Fruit fly (Drosophila melanogaster): ENCODE data around the gene CG17202.

CG17202 gene

DNA sequence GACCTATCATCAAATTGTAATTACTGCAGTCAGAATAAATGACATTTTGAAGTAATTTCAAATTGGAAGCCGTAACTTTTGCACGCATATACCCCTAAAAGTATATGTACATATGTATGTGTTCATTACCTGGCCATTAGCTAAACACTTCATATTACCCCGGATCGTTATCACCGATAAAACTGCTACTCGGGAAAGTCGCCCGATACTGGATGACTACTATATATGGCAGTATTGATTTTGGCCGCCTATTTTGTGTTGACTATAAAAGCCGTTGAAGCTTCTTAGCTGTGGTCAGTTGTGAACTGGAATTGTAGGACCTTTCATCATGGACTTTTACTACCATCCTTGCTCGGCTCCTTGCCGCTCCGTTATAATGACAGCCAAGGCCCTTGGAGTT is 42.9 kb upstream of the CG17202 start, which contains the start of gene GstD8:
GstD8 (plus strand) TSS at position 301 of the 400 bp plus-strand sequence.
- no peak for TF ChIP-seq CG9948 (tag; optimal IDR thresholded peaks at IDR 0.05)
- no peak for TF ChIP-seq CG13204 (GFP tag; optimal IDR thresholded peaks at IDR 0.05)
- no peak for TF ChIP-seq gl (tag; optimal IDR thresholded peaks at IDR 0.05)
- no peak for TF ChIP-seq Ets98B (GFP tag; IDR thresholded peaks at IDR 0.05)
- TF ChIP-seq CG17806 (tag; optimal IDR thresholded peaks at IDR 0.05): no peak
- no peak for TF ChIP-seq EcR (GFP tag; optimal IDR thresholded peaks at IDR 0.05)
- no peak for TF ChIP-seq CG4496 (GFP tag; IDR thresholded peaks at IDR 0.05)
- TF ChIP-seq CG10348 (GFP tag; IDR thresholded peaks at IDR 0.05): no peak
- no peak for TF ChIP-seq Pif1A (GFP tag; optimal IDR thresholded peaks at IDR 0.05)
- TF ChIP-seq CG32121 (GFP tag; IDR thresholded peaks at IDR 0.05): no peak
- TF ChIP-seq CG14655 (GFP tag; optimal IDR thresholded peaks at IDR 0.05): no peak
- no peak for TF ChIP-seq rn (GFP tag; IDR thresholded peaks at IDR 0.05)
- no peak for TF ChIP-seq CG8159 (tag; optimal IDR thresholded peaks at IDR 0.05)
- TF ChIP-seq fd96Ca (GFP tag; IDR thresholded peaks at IDR 0.05): no peak
- no peak for TF ChIP-seq CG15710 (tag; optimal IDR thresholded peaks at IDR 0.05)
- no peak for TF ChIP-seq CG34367 (tag; optimal IDR thresholded peaks at IDR 0.05)
- no peak for TF ChIP-seq Snoo (tag; optimal IDR thresholded peaks at IDR 0.05)

dm6 chr3R:12381130-12381700 is 41.4 kb upstream of the CG17202 start:
- TF ChIP-seq CG15710 (tag; optimal IDR thresholded peaks at IDR 0.05) (no peak), CG12605 (GFP tag; IDR thresholded peaks at IDR 0.05) (no peak; the same call in 1 of the 2 replicates), CG14655 (GFP tag; optimal IDR thresholded peaks at IDR 0.05) (peak; percentile 69), CG4496 (GFP tag; IDR thresholded peaks at IDR 0.05) (peak; percentile 67), CG8159 (tag; optimal IDR thresholded peaks at IDR 0.05) (no peak), Ets98B (GFP tag; IDR thresholded peaks at IDR 0.05) (peak; percentile 55; the same call in 1 of the 2 replicates), gl (tag; optimal IDR thresholded peaks at IDR 0.05) (no peak), Pif1B (GFP tag; optimal IDR thresholded peaks at IDR 0.05) (no peak), CG17806 (tag; optimal IDR thresholded peaks at IDR 0.05) (no peak), fd96Ca (GFP tag; IDR thresholded peaks at IDR 0.05) (no peak; the same call in 2 of the 3 replicates), CG10348 (GFP tag; IDR thresholded peaks at IDR 0.05) (no peak), D1 (tag; optimal IDR thresholded peaks at IDR 0.05) (no peak), CG32121 (GFP tag; IDR thresholded peaks at IDR 0.05) (peak; percentile 58; the same call in 1 of the 2 replicates), CG34367 (tag; optimal IDR thresholded peaks at IDR 0.05) (no peak), CG13204 (GFP tag; optimal IDR thresholded peaks at IDR 0.05) (no peak), EcR (GFP tag; optimal IDR thresholded peaks at IDR 0.05) (peak; percentile 58), Snoo (tag; optimal IDR thresholded peaks at IDR 0.05) (no peak), CG9948 (tag; optimal IDR thresholded peaks at IDR 0.05) (no peak), Pif1A (GFP tag; optimal IDR thresholded peaks at IDR 0.05) (no peak), CG8301 (tag; optimal IDR thresholded peaks at IDR 0.05) (peak; percentile 73), rn (GFP tag; IDR thresholded peaks at IDR 0.05) (no peak)

DNA sequence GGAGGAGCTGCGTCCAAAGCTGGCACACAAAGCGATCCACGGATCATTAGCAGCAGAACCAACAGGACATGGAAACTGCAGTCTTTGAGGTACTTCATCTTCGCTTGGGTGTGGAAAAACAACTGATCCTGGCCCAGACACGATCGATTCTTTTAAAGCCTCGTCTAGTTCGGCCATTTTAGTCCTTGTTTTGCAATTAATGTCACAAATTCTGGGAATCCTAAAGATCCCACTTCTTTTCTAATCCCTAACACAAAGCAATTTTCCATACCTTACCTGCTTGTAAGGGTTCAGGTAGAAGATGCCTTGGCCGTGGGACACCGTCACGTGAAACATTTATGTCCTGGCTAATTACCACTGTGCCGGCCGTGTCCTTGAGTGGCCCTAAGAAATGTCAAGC is 40.0 kb upstream of the CG17202 start, which contains the start of gene CG10035:
CG10035 (minus strand) TSS at position 129 of the 400 bp plus-strand sequence.
- no peak for TF ChIP-seq D1 (tag; optimal IDR thresholded peaks at IDR 0.05)
- TF ChIP-seq CG4496 (GFP tag; IDR thresholded peaks at IDR 0.05): no peak
- no peak for TF ChIP-seq fd96Ca (GFP tag; IDR thresholded peaks at IDR 0.05)

dm6 chr3R:12383036-12383435 is 39.5 kb upstream of the CG17202 start, which contains the start of gene GstD11:
GstD11 (plus strand) TSS chr3R:12383336.
- TF ChIP-seq gl (tag; optimal IDR thresholded peaks at IDR 0.05) (no peak), CG14655 (GFP tag; optimal IDR thresholded peaks at IDR 0.05) (no peak), Pif1A (GFP tag; optimal IDR thresholded peaks at IDR 0.05) (no peak), CG15710 (tag; optimal IDR thresholded peaks at IDR 0.05) (no peak), CG13204 (GFP tag; optimal IDR thresholded peaks at IDR 0.05) (no peak), CG12605 (GFP tag; IDR thresholded peaks at IDR 0.05) (no peak), CG32121 (GFP tag; IDR thresholded peaks at IDR 0.05) (no peak)

dm6 chr3R:12383784-12384183 is 38.8 kb upstream of the CG17202 start:
- TF ChIP-seq gl (tag; optimal IDR thresholded peaks at IDR 0.05): no peak
- TF ChIP-seq D1 (tag; optimal IDR thresholded peaks at IDR 0.05): peak; percentile 71
- TF ChIP-seq Snoo (tag; optimal IDR thresholded peaks at IDR 0.05): no peak
- no peak for TF ChIP-seq CG4496 (GFP tag; IDR thresholded peaks at IDR 0.05)
- TF ChIP-seq CG14655 (GFP tag; optimal IDR thresholded peaks at IDR 0.05): no peak

DNA sequence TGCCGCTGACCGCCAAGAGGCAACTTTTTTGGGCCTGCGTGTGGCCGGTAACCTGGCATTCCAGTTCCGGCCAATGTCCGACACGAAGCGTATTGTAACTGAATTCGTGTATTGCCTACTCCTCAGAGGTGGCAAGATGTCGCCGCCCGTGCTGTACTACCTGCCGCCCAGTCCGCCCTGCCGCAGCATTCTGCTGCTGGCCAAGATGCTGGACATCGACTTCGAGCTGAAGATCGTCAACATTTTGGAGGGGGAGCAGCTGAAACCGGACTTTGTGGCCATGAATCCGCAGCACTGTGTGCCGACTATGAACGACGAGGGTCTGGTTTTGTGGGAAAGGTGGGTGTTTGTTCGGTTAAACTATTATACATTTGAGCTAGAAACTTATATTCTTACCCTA is 38.3 kb upstream of the CG17202 start:
- TF ChIP-seq CG8159 (tag; optimal IDR thresholded peaks at IDR 0.05): no peak
- TF ChIP-seq Pif1A (GFP tag; optimal IDR thresholded peaks at IDR 0.05): no peak
- peak; percentile 84 for TF ChIP-seq CG4496 (GFP tag; IDR thresholded peaks at IDR 0.05)
- peak; percentile 12; the same call in 1 of the 2 replicates for TF ChIP-seq Ets98B (GFP tag; IDR thresholded peaks at IDR 0.05)

- TF ChIP-seq CG32121 (GFP tag; IDR thresholded peaks at IDR 0.05) (no peak), Ets98B (GFP tag; IDR thresholded peaks at IDR 0.05) (no peak), gl (tag; optimal IDR thresholded peaks at IDR 0.05) (no peak), rn (GFP tag; IDR thresholded peaks at IDR 0.05) (no peak), CG8301 (tag; optimal IDR thresholded peaks at IDR 0.05) (no peak), CG4496 (GFP tag; IDR thresholded peaks at IDR 0.05) (no peak), Pif1B (GFP tag; optimal IDR thresholded peaks at IDR 0.05) (no peak), CG17806 (tag; optimal IDR thresholded peaks at IDR 0.05) (no peak), fd96Ca (GFP tag; IDR thresholded peaks at IDR 0.05) (no peak), D1 (tag; optimal IDR thresholded peaks at IDR 0.05) (no peak), EcR (GFP tag; optimal IDR thresholded peaks at IDR 0.05) (no peak), CG13204 (GFP tag; optimal IDR thresholded peaks at IDR 0.05) (no peak), CG9948 (tag; optimal IDR thresholded peaks at IDR 0.05) (no peak), CG34367 (tag; optimal IDR thresholded peaks at IDR 0.05) (no peak), Snoo (tag; optimal IDR thresholded peaks at IDR 0.05) (no peak), Pif1A (GFP tag; optimal IDR thresholded peaks at IDR 0.05) (no peak)
Measured at dm6 chr3R:12385949-12386348, 36.6 kb upstream of the CG17202 start, which contains the start of gene Sol1. Sol1 (plus strand) TSS chr3R:12386249.
